Worm (Caenorhabditis elegans) whole organism, L4 larva: ENCODE results near the gene str-9.

Experiments used
- F37D6.2 ChIP-seq: sonication (generic microtip); optimal IDR thresholded peaks from 2 replicates; lab custom pipeline; 2016; ENCODE audit warnings: mild to moderate bottlenecking, missing genetic modification characterization, missing compliant biosample characterization
- cey-2 ChIP-seq: sonication (generic microtip); optimal IDR thresholded peaks from 3 replicates; lab custom pipeline; 2017; ENCODE audit warnings: missing genetic modification characterization, mild to moderate bottlenecking, missing compliant biosample characterization, antibody characterized with exemption, borderline replicate concordance; ENCODE audit not compliant: insufficient read depth
- dmd-9 ChIP-seq: fragments of 200-800 bp; sonication (Bioruptor generic); IDR thresholded peaks from 2 replicates; pipeline ENCODE4 v1.3.6; 2022; ENCODE audit warnings: missing genetic modification reagents, missing genetic modification characterization, missing compliant biosample characterization
- lin-39 ChIP-seq: fragments of 150-350 bp; optimal IDR thresholded peaks from 2 replicates; lab custom pipeline; 2014; ENCODE audit warnings: missing biosample characterization, missing genetic modification reagents, missing genetic modification characterization
- mxl-3 ChIP-seq: fragments of 200-800 bp; sonication (Bioruptor generic); optimal IDR thresholded peaks from 2 replicates; lab custom pipeline; 2018; ENCODE audit warnings: mild to moderate bottlenecking, missing genetic modification characterization, missing compliant biosample characterization
- nhr-11 ChIP-seq: fragments of 150-350 bp; optimal IDR thresholded peaks from 2 replicates; lab custom pipeline; 2014; ENCODE audit warnings: missing biosample characterization, missing genetic modification characterization
- nhr-111 ChIP-seq: fragments of 200-800 bp; sonication (Bioruptor generic); optimal IDR thresholded peaks from 2 replicates; lab custom pipeline; 2018; ENCODE audit warnings: mild to moderate bottlenecking, missing genetic modification characterization, missing compliant biosample characterization
- snpc-1.2 ChIP-seq: fragments of 200-800 bp; sonication (Bioruptor generic); IDR thresholded peaks from 2 replicates; pipeline ENCODE4 v1.3.6; 2022; ENCODE audit warnings: missing genetic modification reagents, missing genetic modification characterization, missing compliant biosample characterization
- unc-62 ChIP-seq, 3 experiments: fragments of 150-350 bp in 1 of 3; sonication (generic microtip); optimal IDR thresholded peaks in 2 of 3; peaks in 1 of 3; 1 replicate in 1 of 3; 2 replicates in 2 of 3; lab custom pipeline; 2014 to 2017; ENCODE audit warnings: missing biosample characterization in 3 of 3, missing genetic modification characterization in 3 of 3, missing genetic modification reagents in 3 of 3, missing genotype in 1 of 3

DNA sequence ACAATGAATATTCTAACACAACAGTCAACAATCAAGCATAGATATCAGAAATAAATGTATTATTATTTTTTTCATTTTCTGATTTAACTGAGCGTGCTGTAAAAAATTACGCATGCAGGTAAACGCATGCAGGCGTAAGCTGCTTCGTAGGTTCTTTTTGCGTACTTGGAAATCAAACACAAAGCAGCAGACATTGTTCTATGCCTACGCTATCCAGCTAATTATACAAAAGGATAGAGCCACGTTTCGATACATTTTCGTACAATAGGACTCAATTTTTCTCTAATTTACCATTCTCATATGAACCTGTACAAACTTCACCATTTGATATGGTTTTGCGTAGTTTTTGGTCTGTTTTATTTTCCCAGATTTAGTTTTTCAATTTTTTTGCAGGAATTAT, 23.9 kb downstream of the str-9 start, which contains the start of gene T26E4.3:
- TF ChIP-seq mxl-3 (GFP tag; lab: Kevin White, UChicago) (no peak), nhr-111 (GFP tag; lab: Kevin White, UChicago) (no peak), nhr-11 (tag; lab: Kevin White, UChicago) (no peak), lin-39 (tag; lab: Kevin White, UChicago) (no peak), snpc-1.2 (GFP tag; lab: Robert Waterston, UW) (no peak), dmd-9 (GFP tag; lab: Robert Waterston, UW) (no peak), unc-62 (GFP tag; optimal IDR thresholded peaks at IDR 0.05 in 1 of 2; lab: Kevin White, UChicago) (no peak), unc-62 (tag; optimal IDR thresholded peaks at IDR 0.05; lab: Kevin White, UChicago) (no peak), cey-2 (tag; lab: Kevin White, UChicago) (no peak), F37D6.2 (tag; lab: Kevin White, UChicago) (no peak)
